Worm (Caenorhabditis elegans): ENCODE data around the gene C06C3.3.

DNA sequence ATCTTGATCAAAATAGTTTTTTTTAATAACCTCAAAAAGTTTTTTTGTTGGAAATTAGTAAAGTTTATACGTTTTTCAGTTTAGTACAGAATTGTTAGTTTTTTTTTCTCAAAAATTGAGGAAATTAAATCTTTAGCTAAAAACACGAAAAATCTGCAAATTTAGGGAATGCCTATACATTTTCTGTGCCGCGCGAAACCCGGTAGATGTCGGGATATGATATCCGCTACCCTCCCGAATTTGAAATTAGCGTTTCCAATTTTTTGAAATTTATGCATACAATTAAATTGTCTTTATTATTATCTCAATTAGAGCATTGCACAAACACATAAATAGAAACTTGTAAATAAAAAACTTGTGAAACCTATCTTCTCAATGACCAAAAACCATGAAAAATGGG lies 39.3 kb downstream of the C06C3.3 start:
- TF ChIP-seq nhr-90 (tag; optimal IDR thresholded peaks at IDR 0.05; ENCODE audit: poor library complexity) (no peak), ama-1 (optimal IDR thresholded peaks at IDR 0.05) (no peak), snpc-4 (tag; optimal IDR thresholded peaks at IDR 0.05) (no peak)

Measured in whole organism, L1 larva.